Fruit fly (Drosophila melanogaster) whole organism, embryonic: Measurements from ENCODE around the gene RpS17.
A peak's percentile ranks its signal among the peaks of the same experiment; 100 is the strongest.

Experiments
- Aef1 ChIP-seq: fragments of 200-800 bp; sonication (Bioruptor generic); IDR thresholded peaks from 3 replicates; pipeline ENCODE4 v1.3.6; 2022; ENCODE audit warnings: missing biosample characterization, missing genetic modification characterization
- Antp ChIP-seq: fragments of 200-800 bp; sonication (Bioruptor generic); optimal IDR thresholded peaks from 3 replicates; lab custom pipeline; 2016; ENCODE audit warnings: missing biosample characterization, missing genetic modification characterization
- Awh ChIP-seq: fragments of 200-800 bp; sonication (Bioruptor generic); IDR thresholded peaks from 2 replicates; pipeline ENCODE4, ENCODE4 v1.3.6; 2022; ENCODE audit warnings: missing biosample characterization, missing genetic modification characterization
- BEAF-32 ChIP-seq: fragments of 200-800 bp; sonication (Bioruptor generic); optimal IDR thresholded peaks from 3 replicates; lab custom pipeline; 2017; ENCODE audit warnings: missing biosample characterization, missing genetic modification characterization, mild to moderate bottlenecking, moderate library complexity, missing genetic modification reagents
- Blimp-1 ChIP-seq: fragments of 200-800 bp; sonication (Bioruptor generic); optimal IDR thresholded peaks from 3 replicates; lab custom pipeline; 2018; ENCODE audit warnings: missing biosample characterization, missing genetic modification characterization, mild to moderate bottlenecking, moderate library complexity, missing genetic modification reagents
- CG10321 ChIP-seq: fragments of 200-800 bp; sonication (Bioruptor generic); IDR thresholded peaks from 2 replicates; pipeline ENCODE4 v1.3.6; 2022; ENCODE audit warnings: missing biosample characterization, missing genetic modification characterization
- CG13287 ChIP-seq: fragments of 200-800 bp; sonication (Bioruptor generic); IDR thresholded peaks from 2 replicates; pipeline ENCODE4 v1.3.6; 2022; ENCODE audit warnings: missing biosample characterization, missing genetic modification characterization; ENCODE audit not compliant: partially characterized antibody
- CG15269 ChIP-seq: fragments of 200-800 bp; sonication (Bioruptor generic); optimal IDR thresholded peaks from 2 replicates; lab custom pipeline; 2018; ENCODE audit warnings: missing biosample characterization, mild to moderate bottlenecking, missing genetic modification characterization, moderate library complexity
- CG15696 ChIP-seq: fragments of 200-800 bp; sonication (Bioruptor generic); optimal IDR thresholded peaks from 2 replicates; lab custom pipeline; 2019; ENCODE audit warnings: missing biosample characterization, mild to moderate bottlenecking, missing genetic modification characterization, moderate library complexity
- CG16779 ChIP-seq: fragments of 200-800 bp; sonication (Bioruptor generic); IDR thresholded peaks from 2 replicates; pipeline ENCODE4 v1.3.6; 2022; ENCODE audit warnings: missing biosample characterization, missing genetic modification characterization
- CG17328 ChIP-seq: fragments of 200-800 bp; sonication (Bioruptor generic); IDR thresholded peaks from 2 replicates; pipeline ENCODE4 v1.3.6; 2022; ENCODE audit warnings: missing biosample characterization, missing genetic modification characterization
- CG17829 ChIP-seq: fragments of 200-800 bp; optimal IDR thresholded peaks from 2 replicates; lab custom pipeline; 2019; ENCODE audit warnings: missing biosample characterization, mild to moderate bottlenecking, missing genetic modification characterization, moderate library complexity
- CG18262 ChIP-seq: fragments of 200-800 bp; optimal IDR thresholded peaks from 3 replicates; lab custom pipeline; 2019; ENCODE audit warnings: missing biosample characterization, mild to moderate bottlenecking, missing genetic modification characterization, moderate library complexity
- CG18619 ChIP-seq: fragments of 200-800 bp; sonication (Bioruptor generic); optimal IDR thresholded peaks from 3 replicates; lab custom pipeline; 2017; ENCODE audit warnings: missing biosample characterization, mild to moderate bottlenecking, missing genetic modification characterization
- CG7271 ChIP-seq: fragments of 200-800 bp; sonication (Bioruptor generic); optimal IDR thresholded peaks from 2 replicates; lab custom pipeline; 2018; ENCODE audit warnings: missing biosample characterization, mild to moderate bottlenecking, missing genetic modification characterization, moderate library complexity
- CG7372 ChIP-seq: fragments of 200-800 bp; sonication (Bioruptor generic); IDR thresholded peaks from 2 replicates; pipeline ENCODE4 v1.3.6; 2022; ENCODE audit warnings: missing biosample characterization, missing genetic modification characterization
- CG8281 ChIP-seq: fragments of 200-800 bp; sonication (Bioruptor generic); optimal IDR thresholded peaks from 2 replicates; lab custom pipeline; 2018; ENCODE audit warnings: missing biosample characterization, mild to moderate bottlenecking, missing genetic modification characterization, moderate library complexity
- CG8478 ChIP-seq: fragments of >200 bp; optimal IDR thresholded peaks from 2 replicates; lab custom pipeline; 2018
- Dfd ChIP-seq, 2 experiments: fragments of >200 bp; optimal IDR thresholded peaks; 2 replicates each; lab custom pipeline; 2017; ENCODE audit warnings: missing biosample characterization in 2 of 2, missing genetic modification characterization in 2 of 2
- Hr3 ChIP-seq: fragments of 200-800 bp; sonication (Bioruptor generic); optimal IDR thresholded peaks from 3 replicates; lab custom pipeline; 2016; ENCODE audit warnings: missing biosample characterization, missing genetic modification characterization
- Kr ChIP-seq: fragments of 200-800 bp; sonication (Bioruptor generic); optimal IDR thresholded peaks from 2 replicates; lab custom pipeline; 2017; ENCODE audit warnings: missing biosample characterization, mild to moderate bottlenecking, missing genetic modification characterization
- Med ChIP-seq: fragments of 200-800 bp; sonication (Bioruptor generic); peaks from one replicate; lab custom pipeline; 2016; ENCODE audit warnings: missing biosample characterization, missing genetic modification characterization, mild to moderate bottlenecking, inconsistent platforms, moderate library complexity
- Neu2 ChIP-seq: fragments of 200-800 bp; sonication (Bioruptor generic); optimal IDR thresholded peaks from 3 replicates; lab custom pipeline; 2016; ENCODE audit warnings: missing biosample characterization, missing genetic modification characterization, borderline replicate concordance
- Opbp ChIP-seq: fragments of 200-800 bp; sonication (Bioruptor generic); IDR thresholded peaks from 3 replicates; pipeline ENCODE4 v1.3.6; 2022; ENCODE audit warnings: missing biosample characterization, missing genetic modification characterization; ENCODE audit not compliant: partially characterized antibody
- Ravus ChIP-seq: fragments of 200-800 bp; sonication (Bioruptor generic); IDR thresholded peaks from 2 replicates; pipeline ENCODE4 v1.3.6; 2022; ENCODE audit warnings: missing biosample characterization, missing genetic modification characterization
- Rx ChIP-seq: fragments of 200-800 bp; sonication (Bioruptor generic); IDR thresholded peaks from 2 replicates; pipeline ENCODE4 v1.3.6; 2022; ENCODE audit warnings: missing biosample characterization, missing genetic modification characterization
- Scr ChIP-seq: fragments of 200-800 bp; sonication (Bioruptor generic); IDR thresholded peaks from 2 replicates; pipeline ENCODE4 v1.3.6; 2022; ENCODE audit warnings: missing biosample characterization, missing genetic modification characterization; ENCODE audit not compliant: partially characterized antibody
- Sry-β ChIP-seq: fragments of 200-800 bp; sonication (Bioruptor generic); optimal IDR thresholded peaks from 2 replicates; lab custom pipeline; 2018; ENCODE audit warnings: missing biosample characterization, mild to moderate bottlenecking, missing genetic modification characterization, moderate library complexity
- amos ChIP-seq: fragments of 200-800 bp; sonication (Bioruptor generic); IDR thresholded peaks from 2 replicates; pipeline ENCODE4 v1.3.6; 2022; ENCODE audit warnings: missing biosample characterization, missing genetic modification characterization; ENCODE audit not compliant: partially characterized antibody
- ase ChIP-seq: fragments of 200-800 bp; sonication (Bioruptor generic); IDR thresholded peaks from 3 replicates; pipeline ENCODE4 v1.3.6; 2022; ENCODE audit warnings: missing biosample characterization, missing genetic modification characterization
- bbx ChIP-seq: fragments of 200-800 bp; sonication (Bioruptor generic); IDR thresholded peaks from 2 replicates; pipeline ENCODE4 v1.3.6; 2022; ENCODE audit warnings: missing biosample characterization, missing genetic modification characterization; ENCODE audit not compliant: partially characterized antibody
- btn ChIP-seq: fragments of 200-800 bp; sonication (Bioruptor generic); optimal IDR thresholded peaks from 2 replicates; lab custom pipeline; 2016; ENCODE audit warnings: missing biosample characterization, missing genetic modification characterization
- caup ChIP-seq: fragments of 200-800 bp; sonication (Bioruptor generic); optimal IDR thresholded peaks from 3 replicates; lab custom pipeline; 2017; ENCODE audit warnings: missing biosample characterization, mild to moderate bottlenecking, missing genetic modification characterization, moderate library complexity; ENCODE audit not compliant: severe bottlenecking
- emc ChIP-seq: fragments of 200-800 bp; sonication (Bioruptor generic); optimal IDR thresholded peaks from 2 replicates; lab custom pipeline; 2016; ENCODE audit warnings: missing biosample characterization, missing genetic modification characterization
- fd96Cb ChIP-seq: fragments of 200-800 bp; sonication (Bioruptor generic); optimal IDR thresholded peaks from 2 replicates; lab custom pipeline; 2018; ENCODE audit warnings: missing biosample characterization, mild to moderate bottlenecking, missing genetic modification characterization, moderate library complexity
- gcm2 ChIP-seq: fragments of 200-800 bp; sonication (Bioruptor generic); optimal IDR thresholded peaks from 2 replicates; lab custom pipeline; 2016; ENCODE audit warnings: missing biosample characterization, missing genetic modification characterization
- jumu ChIP-seq: fragments of 200-800 bp; sonication (Bioruptor generic); optimal IDR thresholded peaks from 3 replicates; lab custom pipeline; 2016; ENCODE audit warnings: missing biosample characterization, missing genetic modification characterization
- klu ChIP-seq: fragments of 200-800 bp; sonication (Bioruptor generic); IDR thresholded peaks from 2 replicates; pipeline ENCODE4 v1.3.6; 2022; ENCODE audit warnings: missing biosample characterization, missing genetic modification characterization
- lmd ChIP-seq: fragments of 200-800 bp; sonication (Bioruptor generic); IDR thresholded peaks from 2 replicates; pipeline ENCODE4 v1.3.6; 2022; ENCODE audit warnings: missing biosample characterization, missing genetic modification characterization
- nau ChIP-seq: fragments of 200-800 bp; sonication (Bioruptor generic); optimal IDR thresholded peaks from 3 replicates; lab custom pipeline; 2017; ENCODE audit warnings: missing biosample characterization, mild to moderate bottlenecking, missing genetic modification characterization, missing genetic modification reagents
- prd ChIP-seq, 3 experiments: fragments of >200 bp in 2 of 3; fragments of 200-800 bp in 1 of 3; sonication (Bioruptor generic) in 1 of 3; optimal IDR thresholded peaks in 2 of 3; IDR thresholded peaks in 1 of 3; 2 replicates in 2 of 3; 3 replicates in 1 of 3; pipeline versions ENCODE4 v1.3.6 to Lab custom; 2017 to 2022; ENCODE audit warnings: missing biosample characterization in 1 of 3, missing genetic modification characterization in 1 of 3
- salm ChIP-seq: fragments of 200-800 bp; sonication (Bioruptor generic); optimal IDR thresholded peaks from 2 replicates; lab custom pipeline; 2018; ENCODE audit warnings: missing biosample characterization, mild to moderate bottlenecking, missing genetic modification characterization
- sens-2 ChIP-seq: fragments of 200-800 bp; sonication (Bioruptor generic); IDR thresholded peaks from 2 replicates; pipeline ENCODE4 v1.3.6; 2022; ENCODE audit warnings: missing biosample characterization, missing genetic modification characterization
- shn ChIP-seq: fragments of 200-800 bp; sonication (Bioruptor generic); optimal IDR thresholded peaks from 3 replicates; lab custom pipeline; 2016; ENCODE audit warnings: missing biosample characterization, missing genetic modification characterization
- tin ChIP-seq: fragments of 200-800 bp; sonication (Bioruptor generic); optimal IDR thresholded peaks from 3 replicates; lab custom pipeline; 2016; ENCODE audit warnings: missing biosample characterization, missing genetic modification characterization

Gene RpS17

dm6 chr3L:9419328-9419727 lies 10.3 kb downstream of the RpS17 start (continued):
- TF ChIP-seq CG7372 (GFP tag; lab: Robert Waterston, UW) (no peak), Neu2 (GFP tag; lab: Kevin White, UChicago) (no peak), CG17328 (0 out of 2 replicates have a peak, but pooled peaks have one; percentile 33), CG8478 (lab: Kevin White, UChicago) (no peak), Awh (GFP tag; lab: Robert Waterston, UW) (peak; percentile 56; the same call in 1 of the 2 replicates), ase (GFP tag; lab: Robert Waterston, UW) (0 out of 3 replicates have a peak, but pooled peaks have one; percentile 10), klu (0 out of 2 replicates have a peak, but pooled peaks have one; percentile 28), Med (GFP tag; lab: Kevin White, UChicago) (peak; percentile 47)

- TF ChIP-seq CG10321 (GFP tag; lab: Robert Waterston, UW) (no peak), tin (GFP tag; lab: Kevin White, UChicago) (no peak), Ravus (GFP tag; lab: Robert Waterston, UW) (no peak), caup (GFP tag; lab: Kevin White, UChicago) (no peak), bbx (GFP tag; lab: Robert Waterston, UW) (no peak), CG7271 (no peak), prd (optimal IDR thresholded peaks at IDR 0.05; lab: Kevin White, UChicago) (no peak), prd (GFP tag; IDR thresholded peaks at IDR 0.05; lab: Robert Waterston, UW) (no peak), Aef1 (no peak), CG15696 (tag; lab: Kevin White, UChicago) (no peak), CG18619 (no peak), fd96Cb (tag; lab: Kevin White, UChicago) (no peak), Kr (GFP tag; lab: Kevin White, UChicago) (no peak)
These were observed 12.3 kb downstream of the RpS17 start, which contains the start of gene CG3982 for dm6 chr3L:9417288-9417687. CG3982 (minus strand) TSS chr3L:9417388.

DNA sequence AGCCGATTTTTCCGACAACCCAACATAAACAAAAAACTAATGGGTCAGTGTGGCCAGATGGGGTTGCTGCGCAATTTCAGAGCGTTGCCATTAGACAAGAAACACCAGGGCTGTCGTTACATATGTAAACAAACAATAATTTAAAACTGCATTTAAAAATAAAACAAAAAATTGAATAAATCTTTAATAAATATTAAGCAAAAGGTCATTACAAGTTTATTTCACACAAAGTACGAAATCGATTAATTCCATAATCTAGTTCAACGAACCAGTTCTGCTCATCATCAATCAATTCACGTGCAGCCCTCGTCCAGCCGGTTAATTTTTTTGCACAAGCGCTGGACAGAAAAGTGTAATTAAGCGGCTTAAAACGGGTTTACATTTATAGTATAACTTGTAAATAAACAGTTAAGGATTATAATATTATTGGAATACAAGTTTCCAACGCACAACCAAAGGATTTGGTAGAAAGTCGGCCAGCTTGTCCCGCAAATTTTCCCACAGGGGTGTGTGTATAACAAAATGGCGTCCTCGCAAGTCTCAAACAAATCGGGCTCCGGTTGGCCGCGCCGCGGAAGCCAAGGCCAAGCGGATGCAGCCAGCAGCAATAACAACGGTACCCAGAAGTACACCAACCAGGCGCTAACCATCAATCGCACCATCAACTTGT lies 18.7 kb downstream of the RpS17 start, which contains the start of the genes CG4022 and Cpsf5:
Gene CG4022, minus strand, starts transcription at position 79 of the 670 bp plus-strand sequence.
Gene Cpsf5, plus strand, starts transcription at position 285 of the 670 bp plus-strand sequence.
- peak; percentile 68 for TF ChIP-seq CG13287 (GFP tag; lab: Robert Waterston, UW)
- TF ChIP-seq btn (GFP tag; lab: Kevin White, UChicago) = no peak
- peak; percentile 36 for TF ChIP-seq CG8281 (tag; lab: Kevin White, UChicago)
- peak; percentile 84 for TF ChIP-seq CG18262
- peak; percentile 48; the same call in 1 of the 2 replicates for TF ChIP-seq amos (GFP tag; lab: Robert Waterston, UW)
- TF ChIP-seq Sry-β (GFP tag; lab: Kevin White, UChicago) = peak; percentile 42
- TF ChIP-seq Opbp (GFP tag; lab: Robert Waterston, UW) = no peak
- peak; percentile 44 for TF ChIP-seq shn (GFP tag; lab: Kevin White, UChicago)
- TF ChIP-seq Awh (GFP tag; lab: Robert Waterston, UW) = peak; percentile 62; the same call in 1 of the 2 replicates
- 0 out of 2 replicates have a peak, but pooled peaks have one; percentile 29 for TF ChIP-seq sens-2
- TF ChIP-seq CG7271 = peak; percentile 67
- no peak for TF ChIP-seq CG16779 (GFP tag; lab: Robert Waterston, UW)
- peak; percentile 75 for TF ChIP-seq Hr3 (GFP tag; lab: Kevin White, UChicago)
- TF ChIP-seq Antp = peak; percentile 48
- peak; percentile 81 for TF ChIP-seq lmd
- peak; percentile 36 for TF ChIP-seq nau
- TF ChIP-seq jumu = peak; percentile 67
- TF ChIP-seq gcm2 (GFP tag; lab: Kevin White, UChicago) = peak; percentile 53
- peak; percentile 38; the same call in 1 of the 2 replicates for TF ChIP-seq Rx
- peak; percentile 88 for TF ChIP-seq CG15269 (tag; lab: Kevin White, UChicago)
- TF ChIP-seq emc (GFP tag; lab: Kevin White, UChicago) = peak; percentile 27
- no peak for TF ChIP-seq Dfd (GFP tag; optimal IDR thresholded peaks at IDR 0.05; lab: Kevin White, UChicago)
- peak; percentile 52 for TF ChIP-seq BEAF-32
- peak; percentile 79 for TF ChIP-seq Blimp-1 (GFP tag; lab: Kevin White, UChicago)
- TF ChIP-seq salm (tag; lab: Kevin White, UChicago) = peak; percentile 43
- TF ChIP-seq Scr (GFP tag; lab: Robert Waterston, UW) = peak; percentile 41; the same call in 1 of the 2 replicates
- peak; percentile 91 for TF ChIP-seq CG17829 (tag; lab: Kevin White, UChicago)
